Worm (Caenorhabditis elegans): ENCODE data around the gene F52D10.4.

The F52D10.4 gene

DNA sequence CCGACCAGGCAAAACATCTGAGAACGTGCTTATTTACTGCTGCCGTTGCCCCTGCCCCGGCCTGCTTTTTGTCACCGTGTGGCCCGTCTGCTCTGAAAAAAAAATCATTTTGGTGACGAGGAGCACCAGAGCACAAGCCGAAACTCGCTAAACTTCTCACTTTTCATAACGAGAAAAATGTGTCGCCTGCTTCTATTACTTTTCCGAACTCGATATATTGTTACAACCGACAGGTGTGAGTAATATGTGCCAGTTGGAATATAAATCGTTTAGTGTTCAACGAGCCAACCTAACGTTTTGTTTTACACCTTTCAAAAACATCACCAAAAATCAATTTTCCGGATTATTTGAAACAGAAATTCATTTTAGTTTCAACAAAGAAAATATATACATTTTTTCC, 20.5 kb downstream of the F52D10.4 start:
- TF ChIP-seq hlh-1 (tag; optimal IDR thresholded peaks at IDR 0.05) (peak; percentile 27), elt-3 (tag; optimal IDR thresholded peaks at IDR 0.05) (no peak)

ce11 chrX:11638987-11639386, 21.7 kb downstream of the F52D10.4 start:
- TF ChIP-seq ham-2 (GFP tag; optimal IDR thresholded peaks at IDR 0.05) (no peak), blmp-1 (tag; optimal IDR thresholded peaks at IDR 0.05) (no peak), ces-1 (GFP tag; optimal IDR thresholded peaks at IDR 0.05) (peak; percentile 98)

DNA sequence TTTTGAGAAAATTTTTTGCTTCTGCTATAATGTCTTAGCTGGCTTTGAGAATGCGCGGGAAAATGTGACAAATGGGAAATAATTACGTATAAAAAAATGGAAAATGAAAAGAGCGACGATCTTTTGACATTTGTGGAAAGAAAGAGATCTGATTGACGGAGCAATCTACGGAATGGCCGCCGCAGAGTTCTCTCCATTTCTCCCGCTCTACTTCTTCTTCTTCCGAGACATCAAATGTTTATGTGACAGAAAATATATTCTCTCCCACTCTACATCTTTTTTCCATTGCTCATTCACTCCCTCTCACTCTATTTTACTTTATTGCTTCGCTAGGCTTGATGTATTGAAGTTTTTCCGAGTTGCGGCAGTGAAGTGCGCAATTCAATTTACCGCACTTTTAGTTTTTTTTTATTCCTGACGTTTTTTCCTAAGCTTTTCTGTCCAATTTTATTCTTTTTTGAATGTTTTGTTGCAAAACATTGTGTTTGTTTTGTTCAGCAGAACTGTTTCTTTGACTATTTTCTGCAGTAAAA, 23.3 kb downstream of the F52D10.4 start:
- TF ChIP-seq blmp-1 (tag; optimal IDR thresholded peaks at IDR 0.05), result no peak
- peak; percentile 82 for TF ChIP-seq ces-1 (GFP tag; optimal IDR thresholded peaks at IDR 0.05)
- TF ChIP-seq lin-32 (GFP tag; optimal IDR thresholded peaks at IDR 0.05), result no peak
- TF ChIP-seq unc-120 (tag; optimal IDR thresholded peaks at IDR 0.05; ENCODE audit: poor library complexity, severe bottlenecking), result peak; percentile 17
- TF ChIP-seq unc-62 (GFP tag; optimal IDR thresholded peaks at IDR 0.05), result peak; percentile 62

DNA sequence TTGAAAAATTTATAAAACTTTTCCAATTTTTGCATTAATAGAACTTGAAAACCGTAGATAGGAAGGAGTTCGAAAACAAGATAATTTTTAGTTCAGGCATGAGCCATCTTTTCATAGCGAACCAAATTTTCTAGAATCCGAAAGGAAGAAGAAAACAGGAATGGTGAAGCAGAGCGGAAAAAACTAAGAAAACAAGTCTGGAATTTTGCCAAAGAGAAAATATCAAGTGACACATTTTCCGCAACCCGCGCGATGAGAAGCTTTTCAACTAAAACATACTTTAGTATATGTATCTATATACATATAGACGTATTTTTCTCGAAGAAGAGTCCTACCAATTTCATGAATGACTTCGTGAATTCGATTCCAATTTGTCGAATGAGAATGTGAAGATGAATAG, 24.3 kb downstream of the F52D10.4 start:
- TF ChIP-seq mab-5 (tag; optimal IDR thresholded peaks at IDR 0.05) (no peak), snpc-4 (tag; optimal IDR thresholded peaks at IDR 0.05) (no peak), ces-1 (GFP tag; optimal IDR thresholded peaks at IDR 0.05) (peak; percentile 47)

DNA sequence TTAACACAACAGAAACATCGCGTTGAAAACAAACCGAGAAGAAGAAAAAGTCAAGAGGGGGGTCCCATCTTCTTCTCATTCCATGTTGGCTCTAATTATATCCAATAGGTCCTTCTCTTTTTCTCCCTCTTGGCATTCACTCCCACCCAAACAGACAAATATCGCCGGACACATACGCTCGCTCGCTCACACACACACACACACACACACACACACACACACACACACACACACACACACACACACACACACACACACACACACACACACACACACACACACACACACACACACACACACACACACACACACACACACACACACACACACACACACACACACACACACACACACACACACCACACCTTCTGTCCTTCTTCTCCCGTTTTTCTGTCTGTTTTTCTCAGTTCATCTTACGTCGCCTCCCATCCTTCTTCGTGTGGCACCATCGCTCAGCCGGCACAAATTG, 26.5 kb downstream of the F52D10.4 start, which contains the start of gene sto-4:
Gene sto-4, plus strand, starts transcription at position 360 of the 469 bp plus-strand sequence.
- TF ChIP-seq M03D4.4 (tag; optimal IDR thresholded peaks at IDR 0.05) (peak; percentile 91), sptf-1 (tag; optimal IDR thresholded peaks at IDR 0.05) (peak; percentile 96), ham-2 (GFP tag; optimal IDR thresholded peaks at IDR 0.05) (peak; percentile 76), mls-2 (tag; optimal IDR thresholded peaks at IDR 0.05) (peak; percentile 94), ceh-43 (GFP tag; optimal IDR thresholded peaks at IDR 0.05) (peak; percentile 82), ceh-83 (GFP tag; optimal IDR thresholded peaks at IDR 0.05) (peak; percentile 84), bed-3 (GFP tag; optimal IDR thresholded peaks at IDR 0.05) (peak; percentile 31), cnd-1 (tag; optimal IDR thresholded peaks at IDR 0.05) (peak; percentile 95), unc-120 (tag; optimal IDR thresholded peaks at IDR 0.05; ENCODE audit: poor library complexity, severe bottlenecking) (peak; percentile 31), tbx-8 (GFP tag; optimal IDR thresholded peaks at IDR 0.05) (peak; percentile 82), nhr-12 (tag; optimal IDR thresholded peaks at IDR 0.05) (peak; percentile 6), lin-32 (GFP tag; optimal IDR thresholded peaks at IDR 0.05) (peak; percentile 74), drap-1 (GFP tag; optimal IDR thresholded peaks at IDR 0.05) (peak; percentile 89), sem-2 (GFP tag; optimal IDR thresholded peaks at IDR 0.05) (peak; percentile 70), flh-1 (GFP tag; optimal IDR thresholded peaks at IDR 0.05) (peak; percentile 74), ztf-11 (tag; optimal IDR thresholded peaks at IDR 0.05) (peak; percentile 40), lsy-2 (tag; optimal IDR thresholded peaks at IDR 0.05) (peak; percentile 19)

- peak; percentile 27 for TF ChIP-seq sptf-1 (tag; optimal IDR thresholded peaks at IDR 0.05)
- no peak for TF ChIP-seq snpc-4 (tag; optimal IDR thresholded peaks at IDR 0.05)
Observed at ce11 chrX:11645517-11645916, 28.2 kb downstream of the F52D10.4 start.

- TF ChIP-seq unc-62 (GFP tag; optimal IDR thresholded peaks at IDR 0.05) (no peak), pha-4 (tag; optimal IDR thresholded peaks at IDR 0.05) (no peak), sem-2 (GFP tag; optimal IDR thresholded peaks at IDR 0.05) (no peak), ceh-43 (GFP tag; optimal IDR thresholded peaks at IDR 0.05) (no peak), unc-39 (tag; optimal IDR thresholded peaks at IDR 0.05) (no peak), unc-120 (tag; optimal IDR thresholded peaks at IDR 0.05; ENCODE audit: poor library complexity, severe bottlenecking) (no peak), mls-2 (tag; optimal IDR thresholded peaks at IDR 0.05) (no peak), bed-3 (GFP tag; optimal IDR thresholded peaks at IDR 0.05) (no peak)
Observed at ce11 chrX:11647165-11647564, 29.9 kb downstream of the F52D10.4 start, which contains the start of gene T04F8.8. Gene T04F8.8, plus strand, starts transcription at chrX:11647465.
